Worm (Caenorhabditis elegans) whole organism, L1 larva: ENCODE measurements around the gene F42F12.11.

Experiments used
- blmp-1 ChIP-seq: fragments of 150-350 bp; optimal IDR thresholded peaks from 2 replicates; lab custom pipeline; 2014; ENCODE audit warnings: missing biosample characterization, missing genetic modification characterization
- ceh-63 ChIP-seq: fragments of 200-800 bp; sonication (Bioruptor generic); optimal IDR thresholded peaks from 2 replicates; lab custom pipeline; 2018; ENCODE audit warnings: mild to moderate bottlenecking, missing genetic modification characterization, missing compliant biosample characterization
- ces-1 ChIP-seq: fragments of 150-350 bp; optimal IDR thresholded peaks from 2 replicates; lab custom pipeline; 2014; ENCODE audit warnings: missing biosample characterization, missing genetic modification reagents, missing genetic modification characterization
- elt-2 ChIP-seq: sonication (generic microtip); optimal IDR thresholded peaks from 2 replicates; lab custom pipeline; 2016; ENCODE audit warnings: missing genetic modification characterization, mild to moderate bottlenecking, inconsistent platforms, missing compliant biosample characterization, missing genetic modification reagents
- hlh-17 ChIP-seq: fragments of 200-800 bp; sonication (Bioruptor generic); optimal IDR thresholded peaks from 2 replicates; lab custom pipeline; 2018; ENCODE audit warnings: missing genetic modification characterization, mild to moderate bottlenecking, missing compliant biosample characterization, moderate library complexity, borderline replicate concordance
- lir-3 ChIP-seq: sonication (generic microtip); optimal IDR thresholded peaks from 2 replicates; lab custom pipeline; 2016; ENCODE audit warnings: mild to moderate bottlenecking, missing genetic modification characterization, moderate library complexity, missing compliant biosample characterization; ENCODE audit not compliant: poor library complexity
- nhr-77 ChIP-seq: fragments of 150-350 bp; optimal IDR thresholded peaks from 2 replicates; lab custom pipeline; 2014; ENCODE audit warnings: missing biosample characterization, missing genetic modification characterization
- pag-3 ChIP-seq: sonication (generic microtip); optimal IDR thresholded peaks from 2 replicates; lab custom pipeline; 2017; ENCODE audit warnings: missing genetic modification characterization, mild to moderate bottlenecking, missing compliant biosample characterization, antibody characterized with exemption, borderline replicate concordance; ENCODE audit not compliant: insufficient read depth
- pqm-1 ChIP-seq: sonication (generic microtip); optimal IDR thresholded peaks from 3 replicates; lab custom pipeline; 2017; ENCODE audit warnings: missing biosample characterization, missing genetic modification characterization
- rnt-1 ChIP-seq: sonication (generic microtip); optimal IDR thresholded peaks from 2 replicates; lab custom pipeline; 2016; ENCODE audit warnings: mild to moderate bottlenecking, missing genetic modification characterization, moderate library complexity, missing compliant biosample characterization
- snpc-4 ChIP-seq: fragments of 150-350 bp; optimal IDR thresholded peaks from 2 replicates; lab custom pipeline; 2014; ENCODE audit warnings: missing biosample characterization, missing genetic modification characterization
- unc-86 ChIP-seq: sonication (generic microtip); optimal IDR thresholded peaks from 2 replicates; lab custom pipeline; 2016; ENCODE audit warnings: missing genetic modification characterization, missing compliant biosample characterization
- zag-1 ChIP-seq: fragments of 150-350 bp; optimal IDR thresholded peaks from 2 replicates; lab custom pipeline; 2014; ENCODE audit warnings: missing biosample characterization, missing genetic modification characterization
- ztf-11 ChIP-seq, 2 experiments: sonication (generic microtip); optimal IDR thresholded peaks; 2 replicates each; lab custom pipeline; 2016 to 2017; ENCODE audit warnings: missing genetic modification characterization in 2 of 2, missing biosample characterization in 1 of 2, missing compliant biosample characterization in 1 of 2

DNA sequence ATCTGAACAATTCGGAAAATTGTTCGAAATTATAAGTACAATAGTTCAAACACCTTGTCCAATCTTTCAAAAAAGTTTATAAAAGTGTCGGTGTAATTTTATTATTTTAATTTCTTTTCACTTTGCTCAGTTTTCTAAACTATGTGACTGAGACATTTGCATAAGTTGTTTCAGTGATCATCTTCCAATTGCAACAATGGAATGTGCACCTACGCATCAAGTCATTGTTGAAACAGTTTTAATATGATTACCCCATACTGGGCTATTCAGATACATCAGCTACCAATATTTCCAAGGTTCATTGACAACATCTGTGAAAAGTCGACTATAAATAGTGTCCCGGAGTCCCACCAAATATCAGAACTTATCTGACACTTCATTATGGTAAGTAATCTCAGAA, 10.3 kb downstream of the F42F12.11 start, which contains the start of gene nspc-13:
- TF ChIP-seq unc-86: no peak
- TF ChIP-seq elt-2: no peak
- no peak for TF ChIP-seq pqm-1 (tag; lab: Kevin White, UChicago)
- no peak for TF ChIP-seq zag-1
- no peak for TF ChIP-seq pag-3 (tag; lab: Kevin White, UChicago)
- TF ChIP-seq ceh-63: no peak
- TF ChIP-seq ztf-11 (tag; optimal IDR thresholded peaks at IDR 0.05; lab: Kevin White, UChicago): no peak
- no peak for TF ChIP-seq snpc-4 (tag; lab: Kevin White, UChicago)
- no peak for TF ChIP-seq ces-1
- no peak for TF ChIP-seq nhr-77
- no peak for TF ChIP-seq lir-3 (tag; lab: Kevin White, UChicago)
- no peak for TF ChIP-seq hlh-17 (GFP tag; lab: Kevin White, UChicago)
- TF ChIP-seq blmp-1 (tag; lab: Kevin White, UChicago): no peak
- no peak for TF ChIP-seq rnt-1 (tag; lab: Kevin White, UChicago)
